Fruit fly (Drosophila melanogaster): ENCODE results near the gene Ssdp.

The Ssdp gene

dm6 chr3R:18220211-18220749, 20.9 kb upstream of the Ssdp start, which contains the start of the genes CG7988 and CG7183 (continued):
- TF ChIP-seq sr (GFP tag; IDR thresholded peaks at IDR 0.05) = peak; percentile 74; the same call in 2 of the 3 replicates
- no peak for TF ChIP-seq CG34224 (GFP tag; IDR thresholded peaks at IDR 0.05; ENCODE audit: partially characterized antibody)
- TF ChIP-seq HLH54F (GFP tag; optimal IDR thresholded peaks at IDR 0.05) = peak; percentile 94
- TF ChIP-seq Eip74EF (GFP tag; optimal IDR thresholded peaks at IDR 0.05) = peak in 1 of 2 experiments; percentile 97
- no peak for TF ChIP-seq CG8478 (optimal IDR thresholded peaks at IDR 0.05)
- TF ChIP-seq z (GFP tag; IDR thresholded peaks at IDR 0.05) = peak; percentile 74; the same call in 1 of the 3 replicates
- peak; percentile 84 for TF ChIP-seq CG11398 (GFP tag; optimal IDR thresholded peaks at IDR 0.05)
- peak; percentile 95 for TF ChIP-seq pho (GFP tag; optimal IDR thresholded peaks at IDR 0.05)
- no peak for TF ChIP-seq odd (GFP tag; optimal IDR thresholded peaks at IDR 0.05)
- TF ChIP-seq CG9437 (GFP tag; optimal IDR thresholded peaks at IDR 0.05) = peak; percentile 95
- TF ChIP-seq H2.0 (GFP tag; IDR thresholded peaks at IDR 0.05) = peak; percentile 99
- TF ChIP-seq CG6175 (GFP tag; IDR thresholded peaks at IDR 0.05) = peak; percentile 93
- TF ChIP-seq CG10431 (GFP tag; optimal IDR thresholded peaks at IDR 0.05) = peak; percentile 86
- peak; percentile 98 for TF ChIP-seq CG9932 (GFP tag; IDR thresholded peaks at IDR 0.05)
- peak; percentile 38 for TF ChIP-seq BEAF-32 (GFP tag; optimal IDR thresholded peaks at IDR 0.05)
- no peak for TF ChIP-seq hkb (optimal IDR thresholded peaks at IDR 0.05)
- peak; percentile 98 for TF ChIP-seq hkb (GFP tag; IDR thresholded peaks at IDR 0.05)
- peak; percentile 98 for TF ChIP-seq B-H1 (GFP tag; IDR thresholded peaks at IDR 0.05)
- TF ChIP-seq CG15696 (tag; optimal IDR thresholded peaks at IDR 0.05) = peak; percentile 97
- no peak for TF ChIP-seq CG14860 (GFP tag; IDR thresholded peaks at IDR 0.05; ENCODE audit: partially characterized antibody)
- peak; percentile 89 for TF ChIP-seq CG12236 (GFP tag; optimal IDR thresholded peaks at IDR 0.05)
- TF ChIP-seq CG18011 (GFP tag; optimal IDR thresholded peaks at IDR 0.05) = peak; percentile 88
- TF ChIP-seq CG4424 (GFP tag; optimal IDR thresholded peaks at IDR 0.05) = peak; percentile 98
- TF ChIP-seq crol (GFP tag; IDR thresholded peaks at IDR 0.05) = peak; percentile 72
- TF ChIP-seq Oaz (GFP tag; IDR thresholded peaks at IDR 0.05) = peak; percentile 95
- TF ChIP-seq tgo (GFP tag; IDR thresholded peaks at IDR 0.05) = peak; percentile 99
- TF ChIP-seq CG15011 (GFP tag; optimal IDR thresholded peaks at IDR 0.05) = peak; percentile 90
- TF ChIP-seq E2f1 (GFP tag; IDR thresholded peaks at IDR 0.05) = peak; percentile 99
- no peak for TF ChIP-seq sna (GFP tag; IDR thresholded peaks at IDR 0.05; ENCODE audit: partially characterized antibody)
- TF ChIP-seq lov (optimal IDR thresholded peaks at IDR 0.05) = no peak
- TF ChIP-seq lov (GFP tag; IDR thresholded peaks at IDR 0.05) = peak; percentile 95
- peak; percentile 78 for TF ChIP-seq CG3163 (GFP tag; optimal IDR thresholded peaks at IDR 0.05)
- peak; percentile 97 for TF ChIP-seq CG33557 (GFP tag; optimal IDR thresholded peaks at IDR 0.05)
- TF ChIP-seq CG2199 (GFP tag; IDR thresholded peaks at IDR 0.05) = peak; percentile 94
- peak; percentile 99 for TF ChIP-seq lmd (GFP tag; IDR thresholded peaks at IDR 0.05)
- TF ChIP-seq oc (tag; optimal IDR thresholded peaks at IDR 0.05) = peak; percentile 98
- peak; percentile 91 for TF ChIP-seq zfh2 (GFP tag; optimal IDR thresholded peaks at IDR 0.05)
- TF ChIP-seq dpn (GFP tag; optimal IDR thresholded peaks at IDR 0.05) = peak; percentile 96 to 99
- peak; percentile 96 for TF ChIP-seq C15 (GFP tag; IDR thresholded peaks at IDR 0.05)
- no peak for TF ChIP-seq abd-A (tag; optimal IDR thresholded peaks at IDR 0.05)
- peak; percentile 87 for TF ChIP-seq Bdp1 (GFP tag; optimal IDR thresholded peaks at IDR 0.05)
- peak; percentile 98 for TF ChIP-seq grau (tag; optimal IDR thresholded peaks at IDR 0.05)
- no peak for TF ChIP-seq vnd (GFP tag; IDR thresholded peaks at IDR 0.05; ENCODE audit: partially characterized antibody)
- TF ChIP-seq stwl (tag; optimal IDR thresholded peaks at IDR 0.05) = peak; percentile 86
- no peak for TF ChIP-seq hth (optimal IDR thresholded peaks at IDR 0.05)
- peak; percentile 97 for TF ChIP-seq Bteb2 (GFP tag; optimal IDR thresholded peaks at IDR 0.05)
- peak; percentile 76 for TF ChIP-seq CG1792 (GFP tag; optimal IDR thresholded peaks at IDR 0.05)
- TF ChIP-seq CG7928 (GFP tag; optimal IDR thresholded peaks at IDR 0.05) = peak; percentile 62
- TF ChIP-seq CTCF (GFP tag; optimal IDR thresholded peaks at IDR 0.05) = peak; percentile 60
- TF ChIP-seq CG10462 (GFP tag; optimal IDR thresholded peaks at IDR 0.05) = peak; percentile 96
- TF ChIP-seq kah (GFP tag; optimal IDR thresholded peaks at IDR 0.05) = peak; percentile 88
- peak; percentile 97 for TF ChIP-seq chm (GFP tag; IDR thresholded peaks at IDR 0.05)

All from whole organism, embryonic.